Worm (Caenorhabditis elegans): ENCODE data around the gene str-15.

Gene str-15

ce11 chrV:16458714-16459113 lies at the start of gene str-15:
TSS of gene str-15 (minus strand) at chrV:16458814.
- TF ChIP-seq tbx-11 (GFP tag; IDR thresholded peaks at IDR 0.05), result no peak
- TF ChIP-seq pes-1 (GFP tag; IDR thresholded peaks at IDR 0.05), result no peak
- TF ChIP-seq tbx-37 (GFP tag; conservative IDR thresholded peaks at IDR 0.05), result no peak
- no peak for TF ChIP-seq hnd-1 (tag; optimal IDR thresholded peaks at IDR 0.05)
- TF ChIP-seq hmg-4 (GFP tag; optimal IDR thresholded peaks at IDR 0.05), result no peak
- TF ChIP-seq sea-1 (GFP tag; conservative IDR thresholded peaks at IDR 0.05), result no peak
- TF ChIP-seq ama-1 (optimal IDR thresholded peaks at IDR 0.05), result no peak
- TF ChIP-seq hmbx-1 (tag; optimal IDR thresholded peaks at IDR 0.05), result no peak
- no peak for TF ChIP-seq ceh-36 (tag; optimal IDR thresholded peaks at IDR 0.05)
- TF ChIP-seq scrt-1 (GFP tag; IDR thresholded peaks at IDR 0.05), result no peak
- TF ChIP-seq ets-7 (tag; optimal IDR thresholded peaks at IDR 0.05), result no peak
- TF ChIP-seq aly-1 (tag; optimal IDR thresholded peaks at IDR 0.05), result no peak
- no peak for TF ChIP-seq tra-4 (tag; optimal IDR thresholded peaks at IDR 0.05)
- TF ChIP-seq ceh-13 (GFP tag; optimal IDR thresholded peaks at IDR 0.05), result no peak
- TF ChIP-seq B0310.2 (tag; optimal IDR thresholded peaks at IDR 0.05), result no peak

ce11 chrV:16506650-16507049 lies 48.0 kb upstream of the str-15 start:
- no peak for TF ChIP-seq pes-1 (GFP tag; IDR thresholded peaks at IDR 0.05)
- TF ChIP-seq hmbx-1 (tag; optimal IDR thresholded peaks at IDR 0.05), result no peak
- TF ChIP-seq tbx-11 (GFP tag; IDR thresholded peaks at IDR 0.05), result no peak
- TF ChIP-seq ceh-36 (tag; optimal IDR thresholded peaks at IDR 0.05), result no peak
- TF ChIP-seq sea-1 (GFP tag; conservative IDR thresholded peaks at IDR 0.05), result no peak
- TF ChIP-seq ceh-13 (GFP tag; optimal IDR thresholded peaks at IDR 0.05), result no peak
- no peak for TF ChIP-seq tra-4 (tag; optimal IDR thresholded peaks at IDR 0.05)
- TF ChIP-seq ama-1 (optimal IDR thresholded peaks at IDR 0.05), result no peak
- TF ChIP-seq hnd-1 (tag; optimal IDR thresholded peaks at IDR 0.05), result no peak
- no peak for TF ChIP-seq tbx-37 (GFP tag; conservative IDR thresholded peaks at IDR 0.05)
- no peak for TF ChIP-seq B0310.2 (tag; optimal IDR thresholded peaks at IDR 0.05)
- TF ChIP-seq scrt-1 (GFP tag; IDR thresholded peaks at IDR 0.05), result no peak

ce11 chrV:16505828-16506227 lies 47.2 kb upstream of the str-15 start, which contains the start of gene nhr-54:
TSS of gene nhr-54 (minus strand) at chrV:16505928.
- TF ChIP-seq tbx-11 (GFP tag; IDR thresholded peaks at IDR 0.05) (no peak), ceh-36 (tag; optimal IDR thresholded peaks at IDR 0.05) (no peak), pes-1 (GFP tag; IDR thresholded peaks at IDR 0.05) (no peak), aly-1 (tag; optimal IDR thresholded peaks at IDR 0.05) (no peak), scrt-1 (GFP tag; IDR thresholded peaks at IDR 0.05) (no peak), ets-7 (tag; optimal IDR thresholded peaks at IDR 0.05) (no peak), tra-4 (tag; optimal IDR thresholded peaks at IDR 0.05) (no peak), F13C5.2 (tag; optimal IDR thresholded peaks at IDR 0.05) (no peak), hmbx-1 (tag; optimal IDR thresholded peaks at IDR 0.05) (no peak), B0310.2 (tag; optimal IDR thresholded peaks at IDR 0.05) (no peak)

DNA sequence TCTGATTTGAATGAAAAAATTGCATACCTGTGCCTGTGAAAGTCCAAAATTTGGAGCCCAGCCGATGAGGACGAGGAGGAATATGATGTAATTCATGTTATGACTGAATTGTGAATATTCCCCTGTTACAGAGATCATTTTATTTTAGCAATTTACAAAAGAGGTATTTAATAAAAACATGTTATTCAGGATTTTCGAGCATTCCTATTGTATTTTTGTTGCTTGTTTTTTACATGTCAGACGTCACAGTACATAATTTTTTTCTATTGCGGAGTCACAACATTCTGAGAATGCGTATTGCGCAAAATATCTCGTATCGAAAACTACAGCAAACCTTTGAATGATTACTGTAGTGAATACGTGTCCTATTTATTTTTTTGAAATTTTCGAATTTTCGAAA lies 44.5 kb upstream of the str-15 start, which contains the start of gene F36D3.14:
Gene F36D3.14, minus strand, starts transcription at position 101 of the 400 bp plus-strand sequence.
- TF ChIP-seq hnd-1 (tag; optimal IDR thresholded peaks at IDR 0.05) (no peak), tbx-11 (GFP tag; IDR thresholded peaks at IDR 0.05) (no peak), hmbx-1 (tag; optimal IDR thresholded peaks at IDR 0.05) (no peak), ama-1 (optimal IDR thresholded peaks at IDR 0.05) (no peak), aly-1 (tag; optimal IDR thresholded peaks at IDR 0.05) (no peak), ceh-13 (GFP tag; optimal IDR thresholded peaks at IDR 0.05) (no peak), tbx-37 (GFP tag; conservative IDR thresholded peaks at IDR 0.05) (no peak), ceh-36 (tag; optimal IDR thresholded peaks at IDR 0.05) (no peak), sea-1 (GFP tag; conservative IDR thresholded peaks at IDR 0.05) (no peak), scrt-1 (GFP tag; IDR thresholded peaks at IDR 0.05) (no peak), hmg-4 (GFP tag; optimal IDR thresholded peaks at IDR 0.05) (no peak), tra-4 (tag; optimal IDR thresholded peaks at IDR 0.05) (no peak), F13C5.2 (tag; optimal IDR thresholded peaks at IDR 0.05) (no peak), B0310.2 (tag; optimal IDR thresholded peaks at IDR 0.05) (no peak)

- TF ChIP-seq hnd-1 (tag; optimal IDR thresholded peaks at IDR 0.05) (no peak), flt-1 (GFP tag; IDR thresholded peaks at IDR 0.05) (no peak), B0310.2 (tag; optimal IDR thresholded peaks at IDR 0.05) (no peak), ceh-36 (tag; optimal IDR thresholded peaks at IDR 0.05) (no peak), pes-1 (GFP tag; IDR thresholded peaks at IDR 0.05) (no peak), hmbx-1 (tag; optimal IDR thresholded peaks at IDR 0.05) (no peak), sea-1 (GFP tag; conservative IDR thresholded peaks at IDR 0.05) (no peak), scrt-1 (GFP tag; IDR thresholded peaks at IDR 0.05) (no peak), tbx-11 (GFP tag; IDR thresholded peaks at IDR 0.05) (no peak), F13C5.2 (tag; optimal IDR thresholded peaks at IDR 0.05) (no peak), tra-4 (tag; optimal IDR thresholded peaks at IDR 0.05) (no peak), ceh-13 (GFP tag; optimal IDR thresholded peaks at IDR 0.05) (no peak), hmg-4 (GFP tag; optimal IDR thresholded peaks at IDR 0.05) (no peak), tbx-37 (GFP tag; conservative IDR thresholded peaks at IDR 0.05) (no peak)
Observed at ce11 chrV:16499006-16499405, 40.4 kb upstream of the str-15 start, which contains the start of gene F36D3.1. TSS of gene F36D3.1 (plus strand) at chrV:16499352.

- no peak for TF ChIP-seq hnd-1 (tag; optimal IDR thresholded peaks at IDR 0.05)
- TF ChIP-seq ceh-36 (tag; optimal IDR thresholded peaks at IDR 0.05), result no peak
- no peak for TF ChIP-seq aly-1 (tag; optimal IDR thresholded peaks at IDR 0.05)
- no peak for TF ChIP-seq tbx-37 (GFP tag; conservative IDR thresholded peaks at IDR 0.05)
- TF ChIP-seq hmg-4 (GFP tag; optimal IDR thresholded peaks at IDR 0.05), result no peak
- no peak for TF ChIP-seq ceh-13 (GFP tag; optimal IDR thresholded peaks at IDR 0.05)
- TF ChIP-seq ets-7 (tag; optimal IDR thresholded peaks at IDR 0.05), result no peak
- TF ChIP-seq flt-1 (GFP tag; IDR thresholded peaks at IDR 0.05), result no peak
- TF ChIP-seq sea-1 (GFP tag; conservative IDR thresholded peaks at IDR 0.05), result no peak
Observed at ce11 chrV:16497504-16497903, 38.9 kb upstream of the str-15 start, which contains the start of gene srh-136. TSS of gene srh-136 (minus strand) at chrV:16497596.

- TF ChIP-seq tbx-37 (GFP tag; conservative IDR thresholded peaks at IDR 0.05), result no peak
- no peak for TF ChIP-seq aly-1 (tag; optimal IDR thresholded peaks at IDR 0.05)
- no peak for TF ChIP-seq pes-1 (GFP tag; IDR thresholded peaks at IDR 0.05)
- TF ChIP-seq sea-1 (GFP tag; conservative IDR thresholded peaks at IDR 0.05), result no peak
- no peak for TF ChIP-seq ceh-13 (GFP tag; optimal IDR thresholded peaks at IDR 0.05)
- no peak for TF ChIP-seq ets-7 (tag; optimal IDR thresholded peaks at IDR 0.05)
- TF ChIP-seq tra-4 (tag; optimal IDR thresholded peaks at IDR 0.05), result no peak
Observed at ce11 chrV:16494359-16494758, 35.7 kb upstream of the str-15 start, which contains the start of gene comt-2. TSS of gene comt-2 (minus strand) at chrV:16494489.

Data from whole organism, early embryonic.